Fruit fly (Drosophila melanogaster): ENCODE results near the gene tal-1A.

The tal-1A gene

DNA sequence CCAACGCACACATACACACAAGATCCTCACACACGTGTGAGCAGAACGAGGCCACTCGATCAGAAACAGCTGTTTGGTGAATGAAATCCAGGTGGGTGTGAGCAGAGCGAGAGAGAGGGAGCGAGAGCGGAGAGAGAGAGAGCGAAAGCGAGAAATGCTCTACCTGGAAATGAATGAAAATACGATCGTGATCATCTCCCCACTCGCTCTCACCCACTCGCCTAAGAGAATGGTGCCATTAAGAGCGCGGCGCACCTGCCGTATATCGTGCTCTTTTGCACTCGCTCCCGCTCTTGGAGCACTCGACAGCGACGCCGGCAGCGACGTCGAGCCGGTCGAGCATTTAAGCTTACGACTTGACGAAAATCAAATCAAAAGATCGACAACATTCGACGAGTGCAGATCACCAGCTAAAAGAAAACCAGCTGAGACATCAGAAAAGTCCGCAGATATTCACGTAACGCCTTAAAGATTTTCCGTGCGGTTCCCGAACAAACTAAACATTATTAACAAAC lies at the start of gene tal-1A, which contains the start of the genes tal-2A, tal-3A and tal-AA (continued):
- TF ChIP-seq btn (GFP tag; optimal IDR thresholded peaks at IDR 0.05) (no peak), CG16815 (GFP tag; optimal IDR thresholded peaks at IDR 0.05) (no peak), hth (optimal IDR thresholded peaks at IDR 0.05) (no peak), ato (GFP tag; IDR thresholded peaks at IDR 0.05; ENCODE audit: partially characterized antibody) (no peak), Oli (tag; optimal IDR thresholded peaks at IDR 0.05) (no peak), ttk (GFP tag; IDR thresholded peaks at IDR 0.05) (no peak), CG10274 (GFP tag; optimal IDR thresholded peaks at IDR 0.05) (no peak), ase (GFP tag; IDR thresholded peaks at IDR 0.05) (no peak), Lim3 (GFP tag; IDR thresholded peaks at IDR 0.05) (no peak), CG14441 (GFP tag; IDR thresholded peaks at IDR 0.05) (no peak), CG1602 (GFP tag; optimal IDR thresholded peaks at IDR 0.05) (no peak), CG33213 (GFP tag; optimal IDR thresholded peaks at IDR 0.05) (no peak), sisA (GFP tag; IDR thresholded peaks at IDR 0.05) (no peak), bowl (GFP tag; IDR thresholded peaks at IDR 0.05) (peak; percentile 59; the same call in 1 of the 2 replicates), gt (GFP tag; IDR thresholded peaks at IDR 0.05) (no peak), CG9609 (GFP tag; optimal IDR thresholded peaks at IDR 0.05) (no peak), gcm (GFP tag; optimal IDR thresholded peaks at IDR 0.05) (peak; percentile 7), Jarid2 (GFP tag; optimal IDR thresholded peaks at IDR 0.05) (peak; percentile 87), Ets65A (GFP tag) (peak; percentile 44), CG1024 (GFP tag; IDR thresholded peaks at IDR 0.05) (no peak), CG18599 (GFP tag; optimal IDR thresholded peaks at IDR 0.05) (no peak), CG12071 (GFP tag; optimal IDR thresholded peaks at IDR 0.05) (peak; percentile 6), Atf3 (GFP tag; optimal IDR thresholded peaks at IDR 0.05) (no peak), hbn (GFP tag; IDR thresholded peaks at IDR 0.05; ENCODE audit: partially characterized antibody) (peak; percentile 63), CG17385 (GFP tag; optimal IDR thresholded peaks at IDR 0.05) (peak; percentile 65), vfl (GFP tag; optimal IDR thresholded peaks at IDR 0.05) (peak; percentile 45), CG3065 (GFP tag; optimal IDR thresholded peaks at IDR 0.05) (no peak), CG2889 (GFP tag; IDR thresholded peaks at IDR 0.05) (no peak), ro (GFP tag; IDR thresholded peaks at IDR 0.05) (no peak), Dad (GFP tag; optimal IDR thresholded peaks at IDR 0.05) (no peak), CG8290 (GFP tag; optimal IDR thresholded peaks at IDR 0.05) (no peak), CG8290 (tag; optimal IDR thresholded peaks at IDR 0.05) (no peak), CG32767 (GFP tag; IDR thresholded peaks at IDR 0.05) (no peak), p53 (GFP tag; optimal IDR thresholded peaks at IDR 0.05) (no peak), Eip74EF (GFP tag; optimal IDR thresholded peaks at IDR 0.05) (peak in 1 of 2 experiments; percentile 72), tap (tag; optimal IDR thresholded peaks at IDR 0.05) (no peak), Dip2 (GFP tag; IDR thresholded peaks at IDR 0.05) (no peak), run (tag; optimal IDR thresholded peaks at IDR 0.05) (no peak), CG14014 (GFP tag; IDR thresholded peaks at IDR 0.05) (peak; percentile 30; the same call in 1 of the 2 replicates), vnd (GFP tag; IDR thresholded peaks at IDR 0.05; ENCODE audit: partially characterized antibody) (no peak), CG8765 (GFP tag; IDR thresholded peaks at IDR 0.05) (no peak), CG9727 (GFP tag; optimal IDR thresholded peaks at IDR 0.05) (no peak), CG2678 (tag; optimal IDR thresholded peaks at IDR 0.05) (no peak), CG4404 (GFP tag; IDR thresholded peaks at IDR 0.05) (no peak), pan (optimal IDR thresholded peaks at IDR 0.05) (no peak), pan (GFP tag; optimal IDR thresholded peaks at IDR 0.05 in 1 of 2, IDR thresholded peaks at IDR 0.05 in 1 of 2) (peak in 1 of 2 experiments; percentile 39), pros (GFP tag; optimal IDR thresholded peaks at IDR 0.05) (no peak), toy (GFP tag; IDR thresholded peaks at IDR 0.05) (no peak), CG4424 (GFP tag; optimal IDR thresholded peaks at IDR 0.05) (no peak), CG16863 (GFP tag; optimal IDR thresholded peaks at IDR 0.05) (no peak), crc (GFP tag; optimal IDR thresholded peaks at IDR 0.05) (no peak), CG3726 (GFP tag; IDR thresholded peaks at IDR 0.05) (no peak), CG33557 (GFP tag; optimal IDR thresholded peaks at IDR 0.05) (no peak)

Data from whole organism, embryonic.